Fruit fly (Drosophila melanogaster) whole organism, embryonic: ENCODE data around the gene CG5846.
A peak's percentile ranks its signal among the peaks of the same experiment; 100 is the strongest.

Source experiments
- Asciz ChIP-seq: fragments of 200-800 bp; sonication (Bioruptor generic); optimal IDR thresholded peaks from 2 replicates; lab custom pipeline; 2017; ENCODE audit warnings: missing biosample characterization, mild to moderate bottlenecking, missing genetic modification characterization, missing genetic modification reagents
- Atf3 ChIP-seq: fragments of 200-800 bp; sonication (Bioruptor generic); optimal IDR thresholded peaks from 3 replicates; lab custom pipeline; 2016; ENCODE audit warnings: missing biosample characterization, missing genetic modification characterization
- Atf6 ChIP-seq: fragments of 200-800 bp; sonication (Bioruptor generic); IDR thresholded peaks from 2 replicates; pipeline ENCODE4 v1.3.6; 2022; ENCODE audit warnings: missing biosample characterization, missing genetic modification characterization
- Awh ChIP-seq: fragments of 200-800 bp; sonication (Bioruptor generic); IDR thresholded peaks from 2 replicates; pipeline ENCODE4, ENCODE4 v1.3.6; 2022; ENCODE audit warnings: missing biosample characterization, missing genetic modification characterization
- Bgb ChIP-seq: fragments of 200-800 bp; sonication (Bioruptor generic); IDR thresholded peaks from 2 replicates; pipeline ENCODE4 v1.3.6; 2022; ENCODE audit warnings: missing biosample characterization, missing genetic modification characterization; ENCODE audit not compliant: partially characterized antibody
- Blimp-1 ChIP-seq: fragments of 200-800 bp; sonication (Bioruptor generic); optimal IDR thresholded peaks from 3 replicates; lab custom pipeline; 2018; ENCODE audit warnings: missing biosample characterization, missing genetic modification characterization, mild to moderate bottlenecking, moderate library complexity, missing genetic modification reagents
- C15 ChIP-seq: fragments of 200-800 bp; sonication (Bioruptor generic); IDR thresholded peaks from 3 replicates; pipeline ENCODE4 v1.3.6; 2022; ENCODE audit warnings: missing biosample characterization, missing genetic modification characterization
- CG11695 ChIP-seq: fragments of 200-800 bp; sonication (Bioruptor generic); IDR thresholded peaks from 3 replicates; pipeline ENCODE4 v1.3.6; 2022; ENCODE audit warnings: missing biosample characterization, missing genetic modification characterization
- CG13296 ChIP-seq: fragments of 200-800 bp; sonication (Bioruptor generic); optimal IDR thresholded peaks from 3 replicates; lab custom pipeline; 2018; ENCODE audit warnings: missing biosample characterization, mild to moderate bottlenecking, missing genetic modification characterization
- CG14860 ChIP-seq: fragments of 200-800 bp; sonication (Bioruptor generic); IDR thresholded peaks from 3 replicates; pipeline ENCODE4 v1.3.6; 2022; ENCODE audit warnings: missing biosample characterization, missing genetic modification characterization; ENCODE audit not compliant: partially characterized antibody
- CG1529 ChIP-seq: fragments of 200-800 bp; sonication (Bioruptor generic); optimal IDR thresholded peaks from 3 replicates; lab custom pipeline; 2018; ENCODE audit warnings: missing biosample characterization, missing genetic modification characterization
- CG1647 ChIP-seq: fragments of 200-800 bp; sonication (Bioruptor generic); optimal IDR thresholded peaks from 3 replicates; lab custom pipeline; 2016; ENCODE audit warnings: missing biosample characterization, missing genetic modification characterization
- CG31365 ChIP-seq: fragments of 200-800 bp; sonication (Bioruptor generic); optimal IDR thresholded peaks from 2 replicates; lab custom pipeline; 2018; ENCODE audit warnings: missing biosample characterization, mild to moderate bottlenecking, missing genetic modification characterization
- CG31441 ChIP-seq: fragments of 200-800 bp; sonication (Bioruptor generic); IDR thresholded peaks from 2 replicates; pipeline ENCODE4 v1.3.6; 2022; ENCODE audit warnings: missing biosample characterization, missing genetic modification characterization
- CG4617 ChIP-seq: fragments of 200-800 bp; sonication (Bioruptor generic); optimal IDR thresholded peaks from 3 replicates; lab custom pipeline; 2016; ENCODE audit warnings: missing biosample characterization, missing genetic modification characterization, borderline replicate concordance
- CG7372 ChIP-seq: fragments of 200-800 bp; sonication (Bioruptor generic); IDR thresholded peaks from 2 replicates; pipeline ENCODE4 v1.3.6; 2022; ENCODE audit warnings: missing biosample characterization, missing genetic modification characterization
- CG7745 ChIP-seq: fragments of 200-800 bp; sonication (Bioruptor generic); optimal IDR thresholded peaks from 2 replicates; lab custom pipeline; 2018; ENCODE audit warnings: missing biosample characterization, mild to moderate bottlenecking, missing genetic modification characterization, moderate library complexity
- D19B ChIP-seq: fragments of 200-800 bp; sonication (Bioruptor generic); optimal IDR thresholded peaks from 2 replicates; lab custom pipeline; 2017; ENCODE audit warnings: missing biosample characterization, mild to moderate bottlenecking, missing genetic modification characterization
- Dip3 ChIP-seq: fragments of 200-800 bp; sonication (Bioruptor generic); optimal IDR thresholded peaks from 3 replicates; lab custom pipeline; 2016; ENCODE audit warnings: missing biosample characterization, missing genetic modification characterization
- Doc3 ChIP-seq: fragments of 200-800 bp; sonication (Bioruptor generic); IDR thresholded peaks from 3 replicates; pipeline ENCODE4 v1.3.6; 2022; ENCODE audit warnings: missing biosample characterization, missing genetic modification characterization; ENCODE audit not compliant: partially characterized antibody
- H2.0 ChIP-seq: fragments of 200-800 bp; sonication (Bioruptor generic); IDR thresholded peaks from 2 replicates; pipeline ENCODE4 v1.3.6; 2022; ENCODE audit warnings: missing biosample characterization, missing genetic modification characterization
- HHEX ChIP-seq: fragments of 200-800 bp; sonication (Bioruptor generic); optimal IDR thresholded peaks from 3 replicates; lab custom pipeline; 2017; ENCODE audit warnings: missing biosample characterization, mild to moderate bottlenecking, missing genetic modification characterization, missing genetic modification reagents
- HmgZ ChIP-seq: fragments of 200-800 bp; sonication (Bioruptor generic); optimal IDR thresholded peaks from 2 replicates; lab custom pipeline; 2018; ENCODE audit warnings: missing biosample characterization, mild to moderate bottlenecking, missing genetic modification characterization
- Jarid2 ChIP-seq: fragments of 200-800 bp; sonication (Bioruptor generic); optimal IDR thresholded peaks from 3 replicates; lab custom pipeline; 2017; ENCODE audit warnings: mild to moderate bottlenecking, missing biosample characterization, missing genetic modification reagents, missing genetic modification characterization
- NK7.1 ChIP-seq: fragments of 200-800 bp; sonication (Bioruptor generic); optimal IDR thresholded peaks from 3 replicates; lab custom pipeline; 2016; ENCODE audit warnings: missing biosample characterization, missing genetic modification characterization
- Neu2 ChIP-seq: fragments of 200-800 bp; sonication (Bioruptor generic); optimal IDR thresholded peaks from 3 replicates; lab custom pipeline; 2016; ENCODE audit warnings: missing biosample characterization, missing genetic modification characterization, borderline replicate concordance
- NfI ChIP-seq: fragments of 200-800 bp; sonication (Bioruptor generic); optimal IDR thresholded peaks from 3 replicates; lab custom pipeline; 2018; ENCODE audit warnings: missing biosample characterization, mild to moderate bottlenecking, missing genetic modification characterization, moderate library complexity
- Taf1 ChIP-seq: fragments of 200-800 bp; sonication (Bioruptor generic); IDR thresholded peaks from 2 replicates; pipeline ENCODE4 v1.3.6; 2022; ENCODE audit warnings: missing biosample characterization, missing genetic modification characterization
- al ChIP-seq: fragments of 200-800 bp; sonication (Bioruptor generic); IDR thresholded peaks from 2 replicates; pipeline ENCODE4 v1.3.6; 2022; ENCODE audit warnings: missing biosample characterization, missing genetic modification characterization
- ara ChIP-seq: fragments of 200-800 bp; sonication (Bioruptor generic); IDR thresholded peaks from 2 replicates; pipeline ENCODE4 v1.3.6; 2022; ENCODE audit warnings: missing biosample characterization, missing genetic modification characterization
- bcd ChIP-seq: fragments of 200-800 bp; sonication (Bioruptor generic); optimal IDR thresholded peaks from 2 replicates; lab custom pipeline; 2017; ENCODE audit warnings: missing biosample characterization, mild to moderate bottlenecking, missing genetic modification characterization
- bowl ChIP-seq: fragments of 200-800 bp; sonication (Bioruptor generic); IDR thresholded peaks from 2 replicates; pipeline ENCODE4 v1.3.6; 2022; ENCODE audit warnings: missing biosample characterization, missing genetic modification characterization
- br ChIP-seq: fragments of >200 bp; optimal IDR thresholded peaks from 2 replicates; lab custom pipeline; 2017
- cato ChIP-seq: fragments of 200-800 bp; sonication (Bioruptor generic); optimal IDR thresholded peaks from 2 replicates; lab custom pipeline; 2016; ENCODE audit warnings: missing biosample characterization, missing genetic modification characterization, borderline replicate concordance
- croc ChIP-seq: fragments of 200-800 bp; sonication (Bioruptor generic); conservative IDR thresholded peaks from 3 replicates; pipeline ENCODE4 v1.3.6; 2022; ENCODE audit warnings: missing biosample characterization, missing genetic modification characterization
- esg ChIP-seq: fragments of 200-800 bp; sonication (Bioruptor generic); conservative IDR thresholded peaks from 2 replicates; pipeline ENCODE4 v1.3.6; 2022; ENCODE audit warnings: missing biosample characterization, missing genetic modification characterization
- ewg ChIP-seq: fragments of 200-800 bp; sonication (Bioruptor generic); optimal IDR thresholded peaks from 3 replicates; lab custom pipeline; 2017; ENCODE audit warnings: mild to moderate bottlenecking, missing biosample characterization, missing genetic modification reagents, missing genetic modification characterization
- gsb ChIP-seq: fragments of 200-800 bp; sonication (Bioruptor generic); IDR thresholded peaks from 2 replicates; pipeline ENCODE4 v1.3.6; 2022; ENCODE audit warnings: missing biosample characterization, missing genetic modification characterization
- hkb ChIP-seq, 2 experiments: fragments of 200-800 bp in 1 of 2; fragments of >200 bp in 1 of 2; sonication (Bioruptor generic) in 1 of 2; IDR thresholded peaks in 1 of 2; optimal IDR thresholded peaks in 1 of 2; 2 replicates each; pipeline versions ENCODE4 v1.3.6 to Lab custom; 2017 to 2022; ENCODE audit warnings: missing biosample characterization in 1 of 2, missing genetic modification characterization in 1 of 2
- jumu ChIP-seq: fragments of 200-800 bp; sonication (Bioruptor generic); optimal IDR thresholded peaks from 3 replicates; lab custom pipeline; 2016; ENCODE audit warnings: missing biosample characterization, missing genetic modification characterization
- kay ChIP-seq: fragments of 200-800 bp; sonication (Bioruptor generic); optimal IDR thresholded peaks from 2 replicates; lab custom pipeline; 2016; ENCODE audit warnings: missing biosample characterization, missing genetic modification characterization
- onecut ChIP-seq: fragments of 200-800 bp; sonication (Bioruptor generic); IDR thresholded peaks from 2 replicates; pipeline ENCODE4 v1.3.6; 2022; ENCODE audit warnings: missing biosample characterization, missing genetic modification characterization
- stc ChIP-seq: fragments of 200-800 bp; sonication (Bioruptor generic); IDR thresholded peaks from 2 replicates; pipeline ENCODE4 v1.3.6; 2022; ENCODE audit warnings: missing biosample characterization, missing genetic modification characterization
- stwl ChIP-seq: fragments of 200-800 bp; sonication (Bioruptor generic); optimal IDR thresholded peaks from 3 replicates; lab custom pipeline; 2018; ENCODE audit warnings: missing biosample characterization, mild to moderate bottlenecking, missing genetic modification characterization, moderate library complexity
- sug ChIP-seq: fragments of 200-800 bp; optimal IDR thresholded peaks from 2 replicates; lab custom pipeline; 2019; ENCODE audit warnings: missing biosample characterization, mild to moderate bottlenecking, missing genetic modification characterization, moderate library complexity
- unc-4 ChIP-seq: fragments of 200-800 bp; sonication (Bioruptor generic); IDR thresholded peaks from 2 replicates; pipeline ENCODE4 v1.3.6; 2022; ENCODE audit warnings: missing biosample characterization, missing genetic modification characterization; ENCODE audit not compliant: partially characterized antibody
- unpg ChIP-seq: fragments of 200-800 bp; sonication (Bioruptor generic); optimal IDR thresholded peaks from 3 replicates; lab custom pipeline; 2018; ENCODE audit warnings: missing biosample characterization, mild to moderate bottlenecking, missing genetic modification characterization, moderate library complexity

The CG5846 gene

dm6 chr2L:9918020-9918959, 38.7 kb downstream of the CG5846 start, which contains the start of the genes CG5885 and CG4598 (continued):
- peak; percentile 67; the same call in 1 of the 2 replicates for TF ChIP-seq Atf6 (GFP tag; lab: Robert Waterston, UW)
- TF ChIP-seq gsb = no peak
- peak; percentile 66; the same call in 2 of the 3 replicates for TF ChIP-seq CG11695 (GFP tag; lab: Robert Waterston, UW)
- TF ChIP-seq CG7372 (GFP tag; lab: Robert Waterston, UW) = peak; percentile 47; the same call in 1 of the 2 replicates
- no peak for TF ChIP-seq bowl
- TF ChIP-seq CG31365 (tag; lab: Kevin White, UChicago) = no peak
- peak; percentile 59; the same call in 2 of the 3 replicates for TF ChIP-seq Doc3 (GFP tag; lab: Robert Waterston, UW)
- peak; percentile 76 for TF ChIP-seq Bgb
- peak; percentile 64 for TF ChIP-seq CG31441 (GFP tag; lab: Robert Waterston, UW)
- no peak for TF ChIP-seq hkb (optimal IDR thresholded peaks at IDR 0.05; lab: Kevin White, UChicago)
- TF ChIP-seq hkb (GFP tag; IDR thresholded peaks at IDR 0.05; lab: Robert Waterston, UW) = peak; percentile 84
- TF ChIP-seq unc-4 (GFP tag; lab: Robert Waterston, UW) = peak; percentile 80
- TF ChIP-seq NfI = peak; percentile 69
- no peak for TF ChIP-seq NK7.1 (GFP tag; lab: Kevin White, UChicago)
- TF ChIP-seq croc = 0 out of 3 replicates have a peak, but pooled peaks have one; percentile 25
- peak; percentile 6 for TF ChIP-seq ewg
- peak; percentile 48 for TF ChIP-seq CG4617 (GFP tag; lab: Kevin White, UChicago)
- TF ChIP-seq CG13296 (GFP tag; lab: Kevin White, UChicago) = peak; percentile 55
- peak; percentile 71 for TF ChIP-seq stwl (tag; lab: Kevin White, UChicago)
- no peak for TF ChIP-seq CG1647 (GFP tag; lab: Kevin White, UChicago)
- TF ChIP-seq cato = peak; percentile 29
- peak; percentile 31 for TF ChIP-seq Asciz (GFP tag; lab: Kevin White, UChicago)
- TF ChIP-seq Jarid2 (GFP tag; lab: Kevin White, UChicago) = no peak
- peak; percentile 70 for TF ChIP-seq sug
- peak; percentile 70 for TF ChIP-seq unpg
- TF ChIP-seq jumu = peak; percentile 30
- peak; percentile 21 for TF ChIP-seq Dip3 (GFP tag; lab: Kevin White, UChicago)
- peak; percentile 13 for TF ChIP-seq D19B (GFP tag; lab: Kevin White, UChicago)
- no peak for TF ChIP-seq br (lab: Kevin White, UChicago)
- TF ChIP-seq Taf1 (GFP tag; lab: Robert Waterston, UW) = peak; percentile 55; the same call in 1 of the 2 replicates
- peak; percentile 37 for TF ChIP-seq bcd (GFP tag; lab: Kevin White, UChicago)
- TF ChIP-seq CG7745 (tag; lab: Kevin White, UChicago) = no peak
- peak; percentile 68 for TF ChIP-seq CG14860 (GFP tag; lab: Robert Waterston, UW)
- peak; percentile 80 for TF ChIP-seq kay (GFP tag; lab: Kevin White, UChicago)
- peak; percentile 49 for TF ChIP-seq CG1529 (GFP tag; lab: Kevin White, UChicago)
- TF ChIP-seq onecut = peak; percentile 55; the same call in 1 of the 2 replicates
- TF ChIP-seq Atf3 (GFP tag; lab: Kevin White, UChicago) = peak; percentile 27
- TF ChIP-seq HmgZ (tag; lab: Kevin White, UChicago) = peak; percentile 55
- TF ChIP-seq Blimp-1 (GFP tag; lab: Kevin White, UChicago) = peak; percentile 46
- TF ChIP-seq ara = peak; percentile 35; the same call in 1 of the 2 replicates
- TF ChIP-seq C15 (GFP tag; lab: Robert Waterston, UW) = 0 out of 3 replicates have a peak, but pooled peaks have one; percentile 17
- peak; percentile 51 for TF ChIP-seq stc (GFP tag; lab: Robert Waterston, UW)
- peak; percentile 38 for TF ChIP-seq HHEX (GFP tag; lab: Kevin White, UChicago)
- TF ChIP-seq H2.0 (GFP tag; lab: Robert Waterston, UW) = peak; percentile 65; the same call in 1 of the 2 replicates
- TF ChIP-seq Neu2 (GFP tag; lab: Kevin White, UChicago) = no peak
- peak; percentile 37; the same call in 1 of the 2 replicates for TF ChIP-seq esg (GFP tag; lab: Robert Waterston, UW)
- TF ChIP-seq al = peak; percentile 53
- TF ChIP-seq Awh (GFP tag; lab: Robert Waterston, UW) = peak; percentile 78
